Worm (Caenorhabditis elegans) whole organism, mixed stage, embryonic: ENCODE measurements around the gene C17E7.4.

Experiments
- M03D4.4 ChIP-seq: sonication (generic microtip); optimal IDR thresholded peaks from 2 replicates; lab custom pipeline; 2017; ENCODE audit warnings: mild to moderate bottlenecking, missing genetic modification characterization, missing compliant biosample characterization
- bed-3 ChIP-seq: fragments of 200-800 bp; sonication (Bioruptor generic); optimal IDR thresholded peaks from 3 replicates; lab custom pipeline; 2018; ENCODE audit warnings: mild to moderate bottlenecking, missing genetic modification characterization, moderate library complexity, missing compliant biosample characterization
- blmp-1 ChIP-seq: fragments of 150-350 bp; optimal IDR thresholded peaks from 2 replicates; lab custom pipeline; 2014; ENCODE audit warnings: missing biosample characterization, missing genetic modification characterization
- ceh-39 ChIP-seq: fragments of 150-350 bp; optimal IDR thresholded peaks from 2 replicates; lab custom pipeline; 2014; ENCODE audit warnings: missing biosample characterization, missing genetic modification characterization
- ceh-43 ChIP-seq: fragments of 200-800 bp; sonication (Bioruptor generic); optimal IDR thresholded peaks from 2 replicates; lab custom pipeline; 2018; ENCODE audit warnings: mild to moderate bottlenecking, missing genetic modification characterization, moderate library complexity, missing compliant biosample characterization
- ceh-83 ChIP-seq: fragments of 200-800 bp; sonication (Bioruptor generic); optimal IDR thresholded peaks from 2 replicates; lab custom pipeline; 2018; ENCODE audit warnings: mild to moderate bottlenecking, missing genetic modification characterization, missing compliant biosample characterization
- ces-1 ChIP-seq: fragments of 150-350 bp; optimal IDR thresholded peaks from 2 replicates; lab custom pipeline; 2014; ENCODE audit warnings: missing biosample characterization, missing genetic modification reagents, missing genetic modification characterization
- cnd-1 ChIP-seq: fragments of 200-800 bp; sonication (Bioruptor generic); optimal IDR thresholded peaks from 2 replicates; lab custom pipeline; 2018; ENCODE audit warnings: mild to moderate bottlenecking, missing genetic modification characterization, missing compliant biosample characterization
- drap-1 ChIP-seq: fragments of 200-800 bp; sonication (Bioruptor generic); optimal IDR thresholded peaks from 3 replicates; lab custom pipeline; 2018; ENCODE audit warnings: mild to moderate bottlenecking, missing genetic modification characterization, missing compliant biosample characterization
- elt-1 ChIP-seq: sonication (generic microtip); optimal IDR thresholded peaks from 2 replicates; lab custom pipeline; 2017; ENCODE audit warnings: missing genetic modification characterization, mild to moderate bottlenecking, missing compliant biosample characterization, antibody characterized with exemption, moderate library complexity, borderline replicate concordance; ENCODE audit not compliant: insufficient read depth
- elt-3 ChIP-seq: fragments of 150-350 bp; optimal IDR thresholded peaks from 2 replicates; lab custom pipeline; 2014; ENCODE audit warnings: missing biosample characterization, missing genetic modification characterization
- flh-1 ChIP-seq: fragments of 200-800 bp; sonication (Bioruptor generic); optimal IDR thresholded peaks from 2 replicates; lab custom pipeline; 2018; ENCODE audit warnings: mild to moderate bottlenecking, missing genetic modification characterization, moderate library complexity, missing compliant biosample characterization
- hlh-1 ChIP-seq: fragments of 150-350 bp; optimal IDR thresholded peaks from 2 replicates; lab custom pipeline; 2014; ENCODE audit warnings: missing biosample characterization, missing genetic modification reagents, missing genetic modification characterization
- lin-13 ChIP-seq: fragments of 150-350 bp; optimal IDR thresholded peaks from 2 replicates; lab custom pipeline; 2014; ENCODE audit warnings: missing biosample characterization, missing genetic modification characterization
- lsy-2 ChIP-seq: fragments of 150-350 bp; optimal IDR thresholded peaks from 2 replicates; lab custom pipeline; 2014; ENCODE audit warnings: missing biosample characterization, missing genetic modification characterization
- mep-1 ChIP-seq: fragments of 150-350 bp; optimal IDR thresholded peaks from 2 replicates; lab custom pipeline; 2017; ENCODE audit warnings: missing biosample characterization, missing genetic modification reagents, missing genetic modification characterization, inconsistent platforms
- mls-2 ChIP-seq: sonication (generic microtip); optimal IDR thresholded peaks from 2 replicates; lab custom pipeline; 2016; ENCODE audit warnings: mild to moderate bottlenecking, missing genetic modification characterization, moderate library complexity, missing compliant biosample characterization
- nhr-12 ChIP-seq: fragments of 150-350 bp; optimal IDR thresholded peaks from 2 replicates; lab custom pipeline; 2014; ENCODE audit warnings: missing biosample characterization, missing genetic modification characterization
- nhr-237 ChIP-seq: fragments of 150-350 bp; optimal IDR thresholded peaks from 2 replicates; lab custom pipeline; 2014; ENCODE audit warnings: missing biosample characterization, missing genetic modification characterization
- nhr-28 ChIP-seq: fragments of 150-350 bp; optimal IDR thresholded peaks from 2 replicates; lab custom pipeline; 2014; ENCODE audit warnings: missing biosample characterization, missing genetic modification characterization
- nhr-76 ChIP-seq: sonication (generic microtip); optimal IDR thresholded peaks from 2 replicates; lab custom pipeline; 2017; ENCODE audit warnings: missing biosample characterization, missing genetic modification characterization
- sem-2 ChIP-seq: fragments of 200-800 bp; sonication (Bioruptor generic); optimal IDR thresholded peaks from 2 replicates; lab custom pipeline; 2018; ENCODE audit warnings: mild to moderate bottlenecking, missing genetic modification characterization, missing compliant biosample characterization
- snpc-4 ChIP-seq: fragments of 150-350 bp; optimal IDR thresholded peaks from 2 replicates; lab custom pipeline; 2014; ENCODE audit warnings: missing biosample characterization, missing genetic modification characterization
- sptf-1 ChIP-seq: sonication (generic microtip); optimal IDR thresholded peaks from 2 replicates; lab custom pipeline; 2017; ENCODE audit warnings: mild to moderate bottlenecking, missing genetic modification characterization, moderate library complexity, missing compliant biosample characterization
- tbx-8 ChIP-seq: fragments of 200-800 bp; sonication (Bioruptor generic); optimal IDR thresholded peaks from 2 replicates; lab custom pipeline; 2018; ENCODE audit warnings: mild to moderate bottlenecking, missing genetic modification characterization, moderate library complexity, missing compliant biosample characterization
- unc-120 ChIP-seq: sonication (generic microtip); optimal IDR thresholded peaks from 2 replicates; lab custom pipeline; 2017; ENCODE audit warnings: missing genetic modification characterization, missing compliant biosample characterization; ENCODE audit not compliant: poor library complexity, severe bottlenecking
- unc-39 ChIP-seq: fragments of 150-350 bp; optimal IDR thresholded peaks from 2 replicates; lab custom pipeline; 2014; ENCODE audit warnings: missing biosample characterization, missing genetic modification characterization
- zip-8 ChIP-seq: fragments of 150-350 bp; optimal IDR thresholded peaks from 2 replicates; lab custom pipeline; 2014; ENCODE audit warnings: missing biosample characterization, missing genetic modification characterization
- ztf-11 ChIP-seq: fragments of 150-350 bp; optimal IDR thresholded peaks from 2 replicates; lab custom pipeline; 2014; ENCODE audit warnings: missing biosample characterization, missing genetic modification characterization

Gene C17E7.4

ce11 chrV:3857778-3858177 is 34.9 kb upstream of the C17E7.4 start, which contains the start of gene nhr-188:
TSS of gene nhr-188 (minus strand) at chrV:3857861.
- no peak for TF ChIP-seq unc-39 (tag; lab: Kevin White, UChicago)
- peak; percentile 41 for TF ChIP-seq ces-1 (GFP tag; lab: Kevin White, UChicago)

- TF ChIP-seq zip-8 (tag; lab: Kevin White, UChicago) (no peak), ceh-83 (GFP tag; lab: Kevin White, UChicago) (no peak), elt-1 (tag; lab: Kevin White, UChicago) (no peak), nhr-237 (tag; lab: Kevin White, UChicago) (no peak), nhr-12 (no peak), lin-13 (no peak), sem-2 (no peak), hlh-1 (tag; lab: Kevin White, UChicago) (no peak), ceh-39 (tag; lab: Kevin White, UChicago) (no peak), flh-1 (GFP tag; lab: Kevin White, UChicago) (no peak), snpc-4 (tag; lab: Kevin White, UChicago) (no peak), mep-1 (tag; lab: Kevin White, UChicago) (no peak), cnd-1 (no peak)
These were observed 32.5 kb upstream of the C17E7.4 start, which contains the start of gene nhr-189 for ce11 chrV:3860123-3860522. TSS of gene nhr-189 (minus strand) at chrV:3860243.

ce11 chrV:3862851-3863250 is 29.8 kb upstream of the C17E7.4 start, which contains the start of gene nhr-187:
TSS of gene nhr-187 (minus strand) at chrV:3862951.
- TF ChIP-seq sptf-1 = no peak
- no peak for TF ChIP-seq nhr-76 (tag; lab: Kevin White, UChicago)
- no peak for TF ChIP-seq unc-120
- TF ChIP-seq ztf-11 = no peak
- TF ChIP-seq ceh-43 = no peak
- no peak for TF ChIP-seq bed-3 (GFP tag; lab: Kevin White, UChicago)
- no peak for TF ChIP-seq M03D4.4 (tag; lab: Kevin White, UChicago)
- TF ChIP-seq tbx-8 (GFP tag; lab: Kevin White, UChicago) = no peak
- no peak for TF ChIP-seq ces-1 (GFP tag; lab: Kevin White, UChicago)
- no peak for TF ChIP-seq drap-1 (GFP tag; lab: Kevin White, UChicago)
- no peak for TF ChIP-seq nhr-28 (tag; lab: Kevin White, UChicago)
- TF ChIP-seq elt-1 (tag; lab: Kevin White, UChicago) = no peak
- no peak for TF ChIP-seq snpc-4 (tag; lab: Kevin White, UChicago)
- no peak for TF ChIP-seq unc-39 (tag; lab: Kevin White, UChicago)
- no peak for TF ChIP-seq sem-2

ce11 chrV:3865273-3865672 is 27.4 kb upstream of the C17E7.4 start:
- peak; percentile 48 for TF ChIP-seq zip-8 (tag; lab: Kevin White, UChicago)
- TF ChIP-seq elt-1 (tag; lab: Kevin White, UChicago) = peak; percentile 66
- no peak for TF ChIP-seq unc-120

ce11 chrV:3868905-3869304 is 23.7 kb upstream of the C17E7.4 start, which contains the start of gene nhr-157:
TSS of gene nhr-157 (minus strand) at chrV:3869005.
- TF ChIP-seq drap-1 (GFP tag; lab: Kevin White, UChicago) = no peak
- no peak for TF ChIP-seq unc-120
- no peak for TF ChIP-seq lsy-2 (tag; lab: Kevin White, UChicago)
- TF ChIP-seq bed-3 (GFP tag; lab: Kevin White, UChicago) = no peak
- TF ChIP-seq mls-2 (tag; lab: Kevin White, UChicago) = no peak
- TF ChIP-seq ces-1 (GFP tag; lab: Kevin White, UChicago) = no peak
- TF ChIP-seq ztf-11 = no peak
- TF ChIP-seq nhr-28 (tag; lab: Kevin White, UChicago) = no peak
- no peak for TF ChIP-seq blmp-1
- TF ChIP-seq ceh-43 = no peak
- TF ChIP-seq lin-13 = no peak
- TF ChIP-seq tbx-8 (GFP tag; lab: Kevin White, UChicago) = no peak
- no peak for TF ChIP-seq nhr-76 (tag; lab: Kevin White, UChicago)
- no peak for TF ChIP-seq zip-8 (tag; lab: Kevin White, UChicago)
- no peak for TF ChIP-seq unc-39 (tag; lab: Kevin White, UChicago)
- no peak for TF ChIP-seq hlh-1 (tag; lab: Kevin White, UChicago)
- no peak for TF ChIP-seq sptf-1

ce11 chrV:3870359-3870758 is 22.3 kb upstream of the C17E7.4 start:
- no peak for TF ChIP-seq ztf-11
- TF ChIP-seq tbx-8 (GFP tag; lab: Kevin White, UChicago) = no peak
- no peak for TF ChIP-seq zip-8 (tag; lab: Kevin White, UChicago)
- TF ChIP-seq ceh-83 (GFP tag; lab: Kevin White, UChicago) = no peak
- peak; percentile 37 for TF ChIP-seq ces-1 (GFP tag; lab: Kevin White, UChicago)
- TF ChIP-seq elt-3 (tag; lab: Kevin White, UChicago) = no peak
- TF ChIP-seq sptf-1 = no peak
